Worm (Caenorhabditis elegans): ENCODE measurements around the gene srh-183.

The srh-183 gene

DNA sequence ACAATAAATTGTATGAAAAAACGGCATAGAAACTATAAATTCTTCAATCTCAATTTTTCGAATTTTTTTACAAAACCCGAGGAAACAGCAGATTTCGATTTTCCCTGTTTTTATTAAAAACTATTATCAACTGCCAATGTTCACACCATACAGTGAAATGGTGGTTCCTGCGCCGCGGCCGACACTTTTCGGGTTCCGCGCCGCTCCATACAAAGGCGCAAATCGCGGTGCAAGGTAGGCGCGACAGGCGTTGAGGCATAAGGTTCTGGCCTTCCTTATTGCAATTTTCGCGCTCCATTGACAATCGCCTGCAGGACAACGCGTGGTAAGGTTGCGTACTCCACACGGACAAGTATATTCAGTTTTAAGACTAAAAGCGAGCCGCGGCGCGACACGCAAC is 8.7 kb upstream of the srh-183 start:
- TF ChIP-seq bed-1 (GFP tag; IDR thresholded peaks at IDR 0.05) (0 out of 2 replicates have a peak, but pooled peaks have one; percentile 52), snpc-4 (GFP tag; optimal IDR thresholded peaks at IDR 0.05) (no peak), snpc-4 (tag; optimal IDR thresholded peaks at IDR 0.05) (peak in 2 of 4 experiments; percentile 69 to 75), snpc-1.3 (tag; optimal IDR thresholded peaks at IDR 0.05; ENCODE audit: insufficient read depth) (no peak), ccch-3 (GFP tag; optimal IDR thresholded peaks at IDR 0.05) (no peak), snpc-3.4 (tag; optimal IDR thresholded peaks at IDR 0.05) (no peak), K11D2.4 (GFP tag; IDR thresholded peaks at IDR 0.05) (no peak), egrh-3 (GFP tag; IDR thresholded peaks at IDR 0.05) (no peak), dpl-1 (GFP tag; optimal IDR thresholded peaks at IDR 0.05) (no peak), zfh-2 (GFP tag; conservative IDR thresholded peaks at IDR 0.05) (no peak; the same call in 1 of the 2 replicates), snpc-1.1 (tag; optimal IDR thresholded peaks at IDR 0.05; ENCODE audit: insufficient read depth) (peak; percentile 58)

DNA sequence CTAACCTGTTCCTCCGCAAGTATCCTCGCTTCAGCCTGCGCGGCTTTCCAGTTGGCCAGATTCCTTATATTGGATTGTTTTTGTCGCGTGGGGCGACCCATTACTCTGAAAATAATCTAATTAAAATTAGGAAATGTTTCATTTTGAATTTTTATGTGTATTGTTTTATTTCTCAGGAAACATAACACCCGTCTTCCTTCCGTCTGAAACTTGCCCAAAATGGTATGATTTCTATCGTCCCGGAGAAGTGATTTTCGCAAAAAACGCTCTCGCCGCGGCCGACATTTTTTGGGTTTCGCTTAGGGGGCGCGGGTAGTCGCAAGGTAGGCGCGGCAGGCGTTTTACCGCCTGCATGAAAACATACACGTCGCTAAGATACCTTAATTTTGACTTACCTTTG is 8.1 kb upstream of the srh-183 start, which contains the start of gene clec-260:
Gene clec-260, minus strand, starts transcription at position 101 of the 400 bp plus-strand sequence.
- no peak for TF ChIP-seq mcd-1 (GFP tag; IDR thresholded peaks at IDR 0.05)
- no peak for TF ChIP-seq atf-7 (tag; optimal IDR thresholded peaks at IDR 0.05)
- TF ChIP-seq bed-1 (GFP tag; IDR thresholded peaks at IDR 0.05): no peak
- no peak for TF ChIP-seq snpc-3.4 (tag; optimal IDR thresholded peaks at IDR 0.05)
- TF ChIP-seq akir-1 (GFP tag; optimal IDR thresholded peaks at IDR 0.05): no peak
- no peak for TF ChIP-seq ets-4 (GFP tag; optimal IDR thresholded peaks at IDR 0.05)
- no peak for TF ChIP-seq xnd-1 (tag; optimal IDR thresholded peaks at IDR 0.05)
- no peak for TF ChIP-seq F57C9.4 (tag; optimal IDR thresholded peaks at IDR 0.05)
- TF ChIP-seq attf-3 (GFP tag; conservative IDR thresholded peaks at IDR 0.05): no peak
- no peak for TF ChIP-seq D2030.7 (GFP tag; IDR thresholded peaks at IDR 0.05)

DNA sequence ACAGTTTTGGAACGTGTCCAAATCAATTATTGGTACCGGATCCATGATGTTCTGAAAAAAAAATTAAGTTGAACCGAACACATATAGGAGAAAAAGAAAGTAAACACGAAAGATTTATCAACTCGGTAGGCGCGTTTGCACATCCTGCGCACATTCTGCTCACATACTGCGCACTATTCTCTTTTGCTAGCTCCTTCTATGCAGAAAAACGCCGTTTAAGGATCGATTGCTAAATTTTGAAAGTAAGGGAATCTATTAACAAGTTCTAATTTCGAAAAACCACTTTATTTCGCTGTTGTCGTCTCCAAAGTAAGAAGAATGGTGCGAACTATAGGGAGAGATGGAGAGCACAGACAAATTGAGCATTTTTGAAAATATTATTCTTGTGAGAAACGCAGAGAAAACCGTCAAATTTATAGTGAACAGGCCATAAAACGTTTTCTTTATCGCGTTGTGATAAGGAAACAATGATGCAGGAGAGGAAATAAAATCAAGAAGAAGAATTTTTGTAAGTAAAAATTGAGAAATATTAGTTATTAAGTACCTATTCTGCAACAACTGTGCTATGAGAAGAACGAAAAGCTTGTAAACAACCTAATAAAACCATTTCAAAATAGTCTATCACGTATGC is 3.8 kb upstream of the srh-183 start, which contains the start of gene Y60A3A.24:
Gene Y60A3A.24, minus strand, starts transcription at position 51 of the 631 bp plus-strand sequence.
- TF ChIP-seq ztf-26 (tag; optimal IDR thresholded peaks at IDR 0.05) (no peak), attf-5 (GFP tag; optimal IDR thresholded peaks at IDR 0.05) (peak; percentile 37), nhr-80 (tag; optimal IDR thresholded peaks at IDR 0.05) (peak; percentile 76), repo-1 (tag; optimal IDR thresholded peaks at IDR 0.05) (no peak), dpff-1 (tag; optimal IDR thresholded peaks at IDR 0.05) (no peak), ceh-79 (tag; optimal IDR thresholded peaks at IDR 0.05) (no peak)

DNA sequence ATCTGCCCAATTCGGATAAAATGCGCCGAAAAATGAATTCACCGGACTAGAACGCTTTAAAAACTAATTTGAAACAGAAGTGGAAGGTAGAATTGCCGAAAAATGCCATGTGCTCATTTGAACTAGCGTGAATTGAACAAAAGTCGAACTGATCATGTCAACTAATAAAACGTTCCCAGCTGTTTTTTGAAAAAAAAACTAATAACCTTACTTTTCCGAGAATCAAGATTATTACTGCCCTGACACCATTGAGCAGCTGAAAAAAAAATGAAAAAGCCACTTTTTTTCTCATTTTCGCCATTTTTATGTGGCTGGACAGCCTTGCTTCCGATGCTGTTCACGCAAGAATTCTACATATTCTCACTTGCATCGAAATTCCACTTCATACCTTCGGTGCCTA is 5.1 kb downstream of the srh-183 start, which contains the start of gene srh-173:
Gene srh-173, plus strand, starts transcription at position 301 of the 400 bp plus-strand sequence.
- TF ChIP-seq mes-4 (tag; optimal IDR thresholded peaks at IDR 0.05): no peak
- TF ChIP-seq lag-1 (GFP tag; IDR thresholded peaks at IDR 0.05): no peak
- no peak for TF ChIP-seq C17E4.6 (GFP tag; IDR thresholded peaks at IDR 0.05)
- no peak for TF ChIP-seq snpc-1.3 (tag; optimal IDR thresholded peaks at IDR 0.05; ENCODE audit: insufficient read depth)
- no peak for TF ChIP-seq F57A8.1 (GFP tag; optimal IDR thresholded peaks at IDR 0.05)
- no peak for TF ChIP-seq Y53F4B.3 (GFP tag; IDR thresholded peaks at IDR 0.05)
- no peak for TF ChIP-seq hlh-26 (GFP tag; conservative IDR thresholded peaks at IDR 0.05)
- TF ChIP-seq F39B2.1 (GFP tag; IDR thresholded peaks at IDR 0.05): no peak
- no peak for TF ChIP-seq F23B12.7 (tag; optimal IDR thresholded peaks at IDR 0.05; ENCODE audit: insufficient read depth)
- TF ChIP-seq ztf-25 (GFP tag; IDR thresholded peaks at IDR 0.05): no peak
- TF ChIP-seq madf-6 (GFP tag; IDR thresholded peaks at IDR 0.05): no peak
- no peak for TF ChIP-seq repo-1 (tag; optimal IDR thresholded peaks at IDR 0.05)
- no peak for TF ChIP-seq dpff-1 (tag; optimal IDR thresholded peaks at IDR 0.05)
- TF ChIP-seq efl-1 (GFP tag; optimal IDR thresholded peaks at IDR 0.05): no peak
- TF ChIP-seq chd-7 (tag; optimal IDR thresholded peaks at IDR 0.05): no peak
- TF ChIP-seq nhr-80 (tag; optimal IDR thresholded peaks at IDR 0.05): no peak
- no peak for TF ChIP-seq dox-1 (GFP tag; IDR thresholded peaks at IDR 0.05)
- TF ChIP-seq ztf-26 (tag; optimal IDR thresholded peaks at IDR 0.05): no peak
- TF ChIP-seq let-607 (tag; optimal IDR thresholded peaks at IDR 0.05): no peak
- TF ChIP-seq nhr-90 (tag; optimal IDR thresholded peaks at IDR 0.05): no peak
